Fruit fly (Drosophila melanogaster): ENCODE data around the gene dachs.

Gene dachs

DNA sequence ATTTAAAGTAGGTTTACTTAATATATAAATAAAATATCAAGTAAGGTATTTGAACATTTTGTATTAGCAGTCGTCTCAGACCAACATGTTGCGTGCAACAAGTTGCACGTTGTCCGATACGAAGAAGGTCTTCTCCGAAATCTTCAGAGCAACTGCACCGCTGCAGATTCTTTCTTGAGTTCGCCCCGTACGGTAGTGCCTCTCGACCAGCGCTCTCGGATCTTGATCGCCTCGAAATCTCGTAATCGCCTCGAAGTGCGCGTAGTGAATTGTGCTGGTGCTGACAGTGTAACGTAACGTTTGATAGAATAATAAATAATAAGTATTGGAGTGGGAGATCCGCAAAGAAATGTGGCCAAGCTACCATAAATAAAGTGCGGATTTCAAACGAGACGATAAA lies at the start of gene dachs:
dachs (plus strand) TSS at position 175 of the 400 bp plus-strand sequence.
- TF ChIP-seq CTCF (optimal IDR thresholded peaks at IDR 0.05) (no peak), CG8478 (optimal IDR thresholded peaks at IDR 0.05) (no peak)

DNA sequence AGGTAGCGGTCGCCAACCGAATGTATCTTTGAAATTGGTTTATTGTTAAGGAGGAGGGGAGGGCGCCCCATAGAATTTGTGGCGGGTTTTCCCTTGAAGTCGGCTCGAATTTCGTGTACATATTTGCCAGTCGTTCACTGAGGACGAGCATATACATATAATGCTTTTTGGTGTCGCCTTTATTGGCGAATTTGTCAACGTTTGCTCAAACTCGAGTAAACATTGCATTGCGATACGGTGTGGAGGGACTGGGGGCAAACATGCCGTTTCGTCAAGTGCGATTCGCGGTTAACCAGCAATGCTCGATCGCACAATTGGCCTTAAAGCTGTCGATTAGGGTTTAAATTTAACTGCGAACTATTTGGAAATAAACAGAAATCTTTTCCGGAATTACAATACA lies 49.1 kb upstream of the dachs start:
- no peak for TF ChIP-seq CG8478 (optimal IDR thresholded peaks at IDR 0.05)
- no peak for TF ChIP-seq CTCF (optimal IDR thresholded peaks at IDR 0.05)

DNA sequence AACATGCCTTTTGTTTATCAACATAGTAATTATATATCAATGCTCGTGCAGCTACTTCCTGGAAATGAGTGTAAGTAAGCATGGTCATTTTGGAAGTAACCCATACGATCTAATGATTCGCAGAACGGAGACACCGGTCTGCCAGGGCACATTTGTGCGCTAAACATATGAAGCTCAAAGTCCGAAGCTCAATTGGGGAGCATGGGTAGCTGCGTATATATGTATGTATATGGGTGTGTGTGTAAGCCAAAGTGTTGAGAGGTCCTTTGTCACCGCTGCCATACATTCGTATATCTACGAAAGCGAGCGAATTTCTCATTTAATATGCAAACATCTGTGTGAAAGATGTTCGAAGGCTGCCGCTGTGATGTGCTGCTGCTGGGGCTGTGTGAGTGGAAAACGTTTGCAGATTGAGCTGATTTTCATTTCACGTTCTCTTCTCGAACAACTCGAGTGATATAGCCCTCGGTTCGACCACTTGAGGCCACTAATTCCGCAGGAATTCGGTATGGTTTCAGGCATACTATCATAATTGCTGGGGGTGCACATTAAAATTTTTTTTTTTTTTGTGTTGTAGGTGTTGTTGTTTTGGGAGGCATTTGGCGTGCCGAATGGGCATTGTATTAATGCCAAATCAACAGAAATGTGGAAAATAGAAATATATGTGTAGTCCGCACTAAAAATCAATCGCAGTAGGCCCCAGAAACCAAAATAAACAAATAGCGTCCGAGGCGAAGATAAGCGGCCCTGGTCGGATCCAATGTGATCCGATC lies 48.3 kb upstream of the dachs start:
- TF ChIP-seq CTCF (optimal IDR thresholded peaks at IDR 0.05) (no peak), CG8478 (optimal IDR thresholded peaks at IDR 0.05) (peak; percentile 23)

DNA sequence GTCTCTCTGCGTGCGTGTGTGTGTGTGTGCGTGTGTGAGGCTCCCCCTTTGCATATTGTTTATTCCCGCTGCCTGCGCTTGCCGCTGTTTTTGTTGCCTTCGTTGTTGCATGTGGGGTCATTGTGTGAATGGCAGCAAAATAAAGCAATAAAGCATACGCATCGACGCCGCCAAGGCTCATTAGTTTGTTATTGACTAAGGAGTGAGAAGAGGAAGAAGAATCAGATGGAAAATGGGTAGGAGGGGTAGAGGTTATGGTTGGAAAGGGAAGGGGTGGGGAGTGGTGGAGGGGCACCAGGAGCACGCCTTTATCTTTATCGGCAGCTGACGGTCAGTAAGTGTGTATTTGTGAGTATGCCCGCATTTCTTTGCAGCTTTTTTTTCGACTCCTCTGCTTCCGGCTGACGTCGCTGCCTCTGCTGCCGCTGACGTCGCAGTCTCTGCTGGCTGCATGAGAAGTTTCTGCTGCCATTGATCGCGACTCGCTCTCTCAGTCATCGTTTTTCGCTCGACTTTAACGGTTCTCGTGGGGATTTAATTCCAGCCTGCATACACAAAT lies 47.2 kb upstream of the dachs start:
- TF ChIP-seq CTCF (optimal IDR thresholded peaks at IDR 0.05): no peak
- no peak for TF ChIP-seq CG8478 (optimal IDR thresholded peaks at IDR 0.05)

DNA sequence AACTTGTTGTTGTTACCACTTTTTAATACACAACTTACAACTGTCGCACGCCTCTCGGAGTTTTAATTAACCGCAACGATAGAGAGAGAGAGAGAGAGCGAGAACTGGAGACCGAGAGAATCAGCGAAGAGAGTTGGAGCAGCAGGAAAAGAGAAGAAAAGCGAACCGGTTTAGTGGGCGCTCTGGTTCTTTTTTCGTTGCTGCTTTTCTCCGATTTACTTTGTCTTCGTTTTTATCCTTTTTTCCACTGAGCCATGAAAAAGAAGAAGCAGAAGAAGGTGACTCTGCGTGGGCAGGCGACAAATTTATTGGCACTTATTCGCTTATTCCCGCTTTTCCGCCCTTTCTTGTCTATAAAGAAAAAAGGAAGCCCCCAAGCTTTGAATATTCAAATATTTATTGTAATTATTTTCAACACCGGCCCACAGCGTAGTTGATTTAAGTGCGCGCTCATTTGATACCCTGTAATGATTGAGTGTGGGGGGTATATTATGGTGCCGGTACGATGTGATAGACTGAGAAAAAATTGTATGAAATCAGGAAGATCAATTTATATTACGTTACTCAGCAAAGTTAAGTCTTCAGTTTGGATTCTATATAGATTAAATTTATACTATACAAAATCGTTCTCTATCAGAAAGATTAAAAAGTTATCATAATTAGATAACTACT lies 46.2 kb upstream of the dachs start:
- no peak for TF ChIP-seq CTCF (optimal IDR thresholded peaks at IDR 0.05)
- no peak for TF ChIP-seq CG8478 (optimal IDR thresholded peaks at IDR 0.05)

DNA sequence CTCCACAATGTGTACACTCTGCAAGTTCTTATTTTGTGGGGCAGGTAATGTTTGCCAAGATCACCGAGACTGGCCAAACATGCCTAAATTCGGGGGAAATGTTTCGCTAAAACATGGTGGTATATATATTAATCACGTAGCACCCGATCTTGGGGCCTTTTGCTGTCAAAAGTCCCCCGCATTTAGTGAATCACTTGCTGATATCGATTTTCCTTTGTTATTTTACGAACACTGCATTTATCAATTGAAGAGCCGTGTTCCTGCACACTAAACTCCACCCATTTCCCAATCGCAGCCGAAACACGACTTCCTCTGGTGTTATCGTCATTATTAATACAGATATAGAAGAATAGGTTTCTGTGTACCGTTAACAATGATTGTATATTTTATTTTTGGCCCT lies 44.9 kb upstream of the dachs start:
- TF ChIP-seq CG8478 (optimal IDR thresholded peaks at IDR 0.05) (no peak), CTCF (optimal IDR thresholded peaks at IDR 0.05) (no peak)

DNA sequence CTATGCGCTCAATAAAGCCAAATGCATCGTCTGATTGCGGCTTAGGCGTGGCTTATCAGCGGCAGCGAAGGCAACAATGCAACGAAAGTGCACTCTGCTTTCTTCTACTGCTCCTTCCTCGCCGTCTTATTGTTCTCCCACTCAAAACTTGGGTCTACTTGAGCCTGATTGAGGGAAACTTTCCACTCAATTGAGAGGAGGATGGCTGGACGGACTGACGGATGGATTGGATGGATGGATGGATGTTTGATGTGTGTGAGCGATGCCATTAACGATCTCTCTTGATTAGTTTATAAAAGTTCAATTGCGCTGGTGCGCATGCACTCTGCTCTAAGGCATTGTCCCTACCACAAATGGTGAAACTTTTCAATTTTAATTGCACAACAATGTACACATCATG lies 43.6 kb upstream of the dachs start:
- TF ChIP-seq CG8478 (optimal IDR thresholded peaks at IDR 0.05): no peak
- TF ChIP-seq CTCF (optimal IDR thresholded peaks at IDR 0.05): no peak

DNA sequence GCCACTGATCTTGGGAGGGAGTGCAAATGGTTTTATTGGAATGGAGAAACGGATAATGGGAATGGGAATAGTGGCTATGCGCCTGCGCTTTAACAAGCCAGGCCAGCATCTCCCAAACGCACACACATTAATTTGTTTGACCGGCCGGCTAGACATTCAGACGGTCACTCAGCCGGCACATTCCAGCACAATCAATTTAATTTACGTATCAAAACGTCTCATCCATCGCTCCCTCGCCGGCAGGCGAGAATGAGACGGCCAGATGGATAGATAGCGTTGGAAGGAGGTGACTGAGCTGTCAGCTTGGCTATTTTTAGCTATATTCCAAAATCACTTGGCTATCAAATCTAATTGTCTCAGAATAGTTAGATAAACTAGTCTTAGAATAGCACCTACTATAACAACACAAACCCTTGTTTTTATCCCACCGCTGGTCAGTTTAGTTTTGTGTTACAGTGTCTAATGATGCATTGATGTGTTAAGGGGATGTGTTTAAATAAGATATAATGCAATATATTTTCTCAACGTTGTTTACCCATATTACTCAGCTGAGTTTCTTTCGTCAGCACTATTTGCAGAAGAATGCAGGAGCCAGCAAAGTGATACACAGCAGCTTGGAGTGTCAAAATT lies 43.0 kb upstream of the dachs start:
- no peak for TF ChIP-seq CTCF (optimal IDR thresholded peaks at IDR 0.05)

DNA sequence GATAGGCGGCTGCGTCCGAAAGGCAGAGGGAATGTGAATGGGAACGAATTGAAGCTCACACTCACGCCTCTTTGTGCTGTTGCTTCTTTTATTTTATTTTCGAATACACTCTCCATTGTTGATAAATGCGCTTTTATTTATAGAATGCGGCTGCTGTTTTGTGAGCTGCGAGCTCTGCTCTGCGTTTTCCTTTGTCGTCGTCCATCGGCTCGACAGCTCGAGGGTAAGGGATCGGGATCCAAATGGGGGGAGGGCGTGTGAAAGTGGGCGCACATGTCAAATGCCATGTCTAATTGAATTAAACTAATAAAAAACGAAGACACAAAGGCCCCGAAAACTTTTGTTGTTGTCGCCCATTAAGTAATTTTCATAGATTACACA lies 42.5 kb upstream of the dachs start:
- TF ChIP-seq CG8478 (optimal IDR thresholded peaks at IDR 0.05): no peak
- no peak for TF ChIP-seq CTCF (optimal IDR thresholded peaks at IDR 0.05)

DNA sequence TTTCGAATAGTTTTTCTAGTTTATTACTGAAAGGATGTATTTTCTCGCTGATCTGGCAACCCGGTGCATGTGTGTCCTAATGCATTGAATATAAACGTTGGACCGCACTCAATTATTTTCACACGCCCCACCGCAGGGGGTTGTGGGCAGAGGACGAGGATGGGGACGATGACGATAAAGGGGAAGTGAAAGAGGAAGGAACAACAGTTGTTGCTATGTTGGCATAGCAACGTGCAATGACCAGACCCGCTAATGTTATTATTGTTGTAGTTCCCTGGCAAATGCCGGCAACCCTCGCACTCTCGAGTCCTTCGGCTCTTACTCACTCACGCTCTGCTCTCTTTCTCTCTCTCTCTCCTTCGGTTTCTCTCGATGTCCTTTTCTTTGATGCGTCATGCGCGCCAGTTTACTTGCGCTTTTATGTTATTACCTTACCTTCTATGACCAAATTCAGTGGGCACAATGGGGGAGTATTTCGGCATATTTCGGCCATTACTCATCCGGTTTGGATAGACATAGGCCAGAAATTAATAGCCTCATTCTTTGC lies 41.9 kb upstream of the dachs start:
- TF ChIP-seq CTCF (optimal IDR thresholded peaks at IDR 0.05) (no peak), CG8478 (optimal IDR thresholded peaks at IDR 0.05) (no peak)

DNA sequence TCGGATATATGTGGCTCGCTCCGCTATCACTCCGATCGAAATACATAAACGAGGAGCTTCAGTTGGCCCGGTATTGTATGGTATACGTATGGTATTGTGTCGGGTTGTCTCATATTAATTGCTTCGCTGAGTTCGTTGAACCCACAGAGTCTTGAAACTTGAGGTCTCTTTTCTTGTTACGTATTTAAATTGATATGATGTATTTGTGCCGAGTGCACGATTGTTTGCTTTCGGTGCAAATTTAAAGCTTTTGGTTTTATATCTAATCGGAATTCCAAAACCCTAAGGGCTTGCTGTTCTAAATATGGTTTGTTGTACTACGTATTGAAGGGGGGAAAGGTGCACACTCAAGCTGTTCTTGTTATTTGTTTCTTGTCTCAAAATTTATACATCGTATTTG lies 41.4 kb upstream of the dachs start:
- TF ChIP-seq CG8478 (optimal IDR thresholded peaks at IDR 0.05) (no peak), CTCF (optimal IDR thresholded peaks at IDR 0.05) (no peak)

DNA sequence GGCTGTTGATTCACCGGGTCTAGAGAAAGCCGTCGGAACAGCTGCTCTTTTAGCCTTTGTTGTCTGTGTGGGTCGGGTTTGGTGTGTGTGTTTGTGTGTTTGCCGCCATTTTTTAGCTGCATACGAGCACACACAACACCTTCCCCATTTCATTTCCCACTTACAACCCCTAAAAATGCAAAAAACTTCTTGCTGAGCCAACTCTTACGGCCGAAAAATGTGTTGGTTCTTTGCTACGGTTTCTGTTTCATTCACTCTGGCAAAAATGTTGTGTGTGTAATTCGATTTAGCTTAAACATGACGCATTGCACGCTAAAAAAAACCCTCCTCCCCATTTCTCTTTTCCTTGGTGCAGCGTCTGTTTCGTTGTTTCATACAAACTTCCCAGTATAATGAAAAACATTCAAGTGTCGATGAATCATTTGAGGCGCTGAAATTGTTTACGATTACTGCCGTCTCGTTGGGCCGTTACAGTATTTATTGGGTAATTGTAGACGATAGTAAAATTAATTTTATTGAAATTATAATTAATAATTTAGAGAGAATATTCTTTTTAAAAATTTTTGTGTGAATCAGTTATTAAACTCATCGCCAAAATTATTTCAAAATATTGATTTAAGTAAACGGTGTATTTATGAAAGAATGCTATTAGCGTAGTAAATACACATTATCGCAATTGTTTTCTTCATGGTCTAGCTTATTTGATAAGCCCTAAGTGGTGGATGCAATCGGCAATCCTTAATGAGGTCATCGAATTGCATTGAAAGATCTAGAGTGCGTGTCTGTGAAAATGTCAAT lies 40.5 kb upstream of the dachs start:
- TF ChIP-seq CG8478 (optimal IDR thresholded peaks at IDR 0.05) (no peak), CTCF (optimal IDR thresholded peaks at IDR 0.05) (no peak)

DNA sequence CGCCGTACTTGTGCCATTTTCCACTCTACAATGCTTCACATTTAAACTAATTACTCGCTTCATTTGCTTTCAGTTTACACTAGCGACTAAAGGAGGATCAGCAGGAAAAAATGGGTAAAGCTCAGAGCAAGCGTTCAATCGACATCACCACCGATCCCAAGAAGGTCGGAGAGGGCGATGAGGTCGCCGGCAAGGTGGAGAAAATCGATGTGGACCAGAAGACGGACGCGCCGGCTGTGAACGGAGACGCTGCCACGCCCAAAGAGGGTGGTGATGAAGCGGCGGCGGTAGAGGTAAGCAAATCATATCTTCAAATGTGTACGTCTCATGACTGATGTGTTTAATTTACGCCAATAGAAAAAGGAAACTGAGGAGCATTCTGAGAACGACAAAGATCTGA lies 39.8 kb upstream of the dachs start:
- no peak for TF ChIP-seq CG8478 (optimal IDR thresholded peaks at IDR 0.05)
- TF ChIP-seq CTCF (optimal IDR thresholded peaks at IDR 0.05): no peak

DNA sequence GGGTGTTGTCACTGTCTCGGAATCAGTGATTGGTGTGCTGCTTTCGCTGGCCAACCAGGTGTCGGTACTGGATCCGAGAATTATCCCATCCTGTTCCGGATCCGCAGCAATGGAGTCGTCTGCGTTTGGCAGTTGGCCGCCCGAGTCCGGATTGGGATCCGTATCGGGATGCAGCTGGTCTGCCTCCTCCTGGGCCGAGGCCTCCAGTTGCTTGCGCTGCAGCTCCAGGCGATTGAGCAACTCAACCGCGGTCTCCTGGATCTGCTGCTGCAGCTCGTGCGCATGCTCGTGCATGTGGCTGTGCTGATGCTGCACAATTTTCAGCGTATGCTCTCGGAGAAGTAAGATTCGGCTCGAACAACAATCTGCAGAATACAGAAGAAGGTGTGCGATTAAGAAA lies 34.5 kb upstream of the dachs start:
- TF ChIP-seq CTCF (optimal IDR thresholded peaks at IDR 0.05) (no peak), CG8478 (optimal IDR thresholded peaks at IDR 0.05) (no peak)

DNA sequence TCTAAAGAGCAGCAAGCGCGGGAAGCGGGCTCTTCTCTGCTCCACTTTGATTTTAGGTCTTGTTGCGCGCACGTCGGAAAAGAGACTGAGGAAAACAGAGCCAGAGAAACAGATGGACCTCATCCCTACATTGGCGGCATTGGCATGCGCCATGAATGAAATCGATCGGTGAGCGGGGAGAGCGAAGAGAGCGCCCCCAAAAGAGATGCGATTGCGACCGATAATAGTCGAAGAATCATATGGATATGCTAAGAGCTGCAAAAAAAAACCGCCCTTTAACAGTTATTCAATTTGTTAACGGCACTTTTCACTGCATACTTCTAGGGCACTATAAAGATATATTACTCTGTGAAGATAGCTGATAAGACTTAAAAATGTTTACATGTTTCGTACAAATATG lies 33.1 kb upstream of the dachs start, which contains the start of gene grk:
grk (minus strand) TSS at position 87 of the 400 bp plus-strand sequence.
- TF ChIP-seq CG8478 (optimal IDR thresholded peaks at IDR 0.05): no peak
- no peak for TF ChIP-seq CTCF (optimal IDR thresholded peaks at IDR 0.05)
